Fruit fly (Drosophila melanogaster) whole organism, embryonic: ENCODE measurements around the gene Col4a1.

Source experiments
- Atf-2 ChIP-seq: fragments of 200-800 bp; sonication (Bioruptor generic); optimal IDR thresholded peaks from 2 replicates; lab custom pipeline; 2016; ENCODE audit warnings: missing biosample characterization, missing genetic modification characterization
- Blimp-1 ChIP-seq: fragments of 200-800 bp; sonication (Bioruptor generic); optimal IDR thresholded peaks from 3 replicates; lab custom pipeline; 2018; ENCODE audit warnings: missing biosample characterization, missing genetic modification characterization, mild to moderate bottlenecking, moderate library complexity, missing genetic modification reagents
- BtbVII ChIP-seq: fragments of 200-800 bp; sonication (Bioruptor generic); optimal IDR thresholded peaks from 3 replicates; lab custom pipeline; 2017; ENCODE audit warnings: missing biosample characterization, mild to moderate bottlenecking, missing genetic modification characterization
- CG10543 ChIP-seq: fragments of 200-800 bp; sonication (Bioruptor generic); optimal IDR thresholded peaks from 3 replicates; lab custom pipeline; 2017; ENCODE audit warnings: missing biosample characterization, mild to moderate bottlenecking, missing genetic modification characterization, moderate library complexity
- CG11093 ChIP-seq: fragments of 200-800 bp; sonication (Bioruptor generic); IDR thresholded peaks from 3 replicates; pipeline ENCODE4 v1.3.6; 2022; ENCODE audit warnings: missing biosample characterization, missing genetic modification characterization
- CG11398 ChIP-seq: fragments of 200-800 bp; sonication (Bioruptor generic); optimal IDR thresholded peaks from 2 replicates; lab custom pipeline; 2016; ENCODE audit warnings: missing biosample characterization, missing genetic modification characterization
- CG12071 ChIP-seq: fragments of 200-800 bp; sonication (Bioruptor generic); optimal IDR thresholded peaks from 3 replicates; lab custom pipeline; 2018; ENCODE audit warnings: missing biosample characterization, mild to moderate bottlenecking, missing genetic modification characterization
- CG12155 ChIP-seq: fragments of 200-800 bp; sonication (Bioruptor generic); optimal IDR thresholded peaks from 3 replicates; lab custom pipeline; 2016; ENCODE audit warnings: missing biosample characterization, missing genetic modification characterization
- CG12942 ChIP-seq: fragments of 200-800 bp; sonication (Bioruptor generic); optimal IDR thresholded peaks from 3 replicates; lab custom pipeline; 2016; ENCODE audit warnings: missing biosample characterization, missing genetic modification characterization
- CG13287 ChIP-seq: fragments of 200-800 bp; sonication (Bioruptor generic); IDR thresholded peaks from 2 replicates; pipeline ENCODE4 v1.3.6; 2022; ENCODE audit warnings: missing biosample characterization, missing genetic modification characterization; ENCODE audit not compliant: partially characterized antibody
- CG14710 ChIP-seq: fragments of 200-800 bp; sonication (Bioruptor generic); optimal IDR thresholded peaks from 3 replicates; lab custom pipeline; 2019; ENCODE audit warnings: missing biosample characterization, mild to moderate bottlenecking, missing genetic modification characterization, moderate library complexity
- CG18476 ChIP-seq: fragments of 200-800 bp; sonication (Bioruptor generic); optimal IDR thresholded peaks from 2 replicates; lab custom pipeline; 2016; ENCODE audit warnings: missing biosample characterization, mild to moderate bottlenecking, missing genetic modification characterization
- CG31224 ChIP-seq: fragments of 200-800 bp; sonication (Bioruptor generic); IDR thresholded peaks from 2 replicates; pipeline ENCODE4 v1.3.6; 2022; ENCODE audit warnings: missing biosample characterization, missing genetic modification characterization
- CG3407 ChIP-seq: fragments of 200-800 bp; sonication (Bioruptor generic); optimal IDR thresholded peaks from 2 replicates; lab custom pipeline; 2018; ENCODE audit warnings: missing biosample characterization, mild to moderate bottlenecking, missing genetic modification characterization
- CG34376 ChIP-seq: fragments of 200-800 bp; sonication (Bioruptor generic); optimal IDR thresholded peaks from 2 replicates; lab custom pipeline; 2018; ENCODE audit warnings: missing biosample characterization, mild to moderate bottlenecking, missing genetic modification characterization
- CG3847 ChIP-seq: fragments of 200-800 bp; sonication (Bioruptor generic); IDR thresholded peaks from 2 replicates; pipeline ENCODE4 v1.3.6; 2022; ENCODE audit warnings: missing biosample characterization, missing genetic modification characterization
- CG4424 ChIP-seq: fragments of 200-800 bp; sonication (Bioruptor generic); optimal IDR thresholded peaks from 3 replicates; lab custom pipeline; 2016; ENCODE audit warnings: missing biosample characterization, missing genetic modification characterization
- CG4854 ChIP-seq: fragments of 200-800 bp; sonication (Bioruptor generic); optimal IDR thresholded peaks from 2 replicates; lab custom pipeline; 2016; ENCODE audit warnings: missing biosample characterization, missing genetic modification characterization, inconsistent platforms
- CG6791 ChIP-seq: fragments of 200-800 bp; sonication (Bioruptor generic); IDR thresholded peaks from 3 replicates; pipeline ENCODE4 v1.3.6; 2022; ENCODE audit warnings: missing biosample characterization, missing genetic modification characterization; ENCODE audit not compliant: partially characterized antibody
- CG7928 ChIP-seq: fragments of 200-800 bp; sonication (Bioruptor generic); optimal IDR thresholded peaks from 2 replicates; lab custom pipeline; 2017; ENCODE audit warnings: missing biosample characterization, mild to moderate bottlenecking, missing genetic modification characterization
- CG8290 ChIP-seq, 3 experiments: fragments of 200-800 bp; sonication (Bioruptor generic); optimal IDR thresholded peaks; 2 replicates each; lab custom pipeline; 2016 to 2019; ENCODE audit warnings: missing biosample characterization in 3 of 3, missing genetic modification characterization in 3 of 3, mild to moderate bottlenecking in 2 of 3, moderate library complexity in 1 of 3
- CTCF ChIP-seq: fragments of 200-800 bp; sonication (Bioruptor generic); optimal IDR thresholded peaks from 2 replicates; lab custom pipeline; 2017; ENCODE audit warnings: missing biosample characterization, mild to moderate bottlenecking, missing genetic modification characterization, moderate library complexity
- Dip2 ChIP-seq: fragments of 200-800 bp; sonication (Bioruptor generic); IDR thresholded peaks from 2 replicates; pipeline ENCODE4 v1.3.6; 2022; ENCODE audit warnings: missing biosample characterization, missing genetic modification characterization
- Dref ChIP-seq: fragments of 200-800 bp; sonication (Bioruptor generic); IDR thresholded peaks from 2 replicates; pipeline ENCODE4 v1.3.6; 2022; ENCODE audit warnings: missing biosample characterization, missing genetic modification characterization
- Fer3 ChIP-seq: fragments of 200-800 bp; sonication (Bioruptor generic); optimal IDR thresholded peaks from 2 replicates; lab custom pipeline; 2018; ENCODE audit warnings: missing biosample characterization, mild to moderate bottlenecking, missing genetic modification characterization, moderate library complexity
- GATAe ChIP-seq: fragments of 200-800 bp; sonication (Bioruptor generic); conservative IDR thresholded peaks from 2 replicates; pipeline ENCODE4 v1.3.6; 2022; ENCODE audit warnings: missing biosample characterization, missing genetic modification characterization
- Hand ChIP-seq: fragments of 200-800 bp; sonication (Bioruptor generic); optimal IDR thresholded peaks from 2 replicates; lab custom pipeline; 2017; ENCODE audit warnings: mild to moderate bottlenecking, missing biosample characterization, missing genetic modification reagents, missing genetic modification characterization
- Myb ChIP-seq: fragments of 200-800 bp; sonication (Bioruptor generic); optimal IDR thresholded peaks from 2 replicates; lab custom pipeline; 2016; ENCODE audit warnings: missing biosample characterization, missing genetic modification characterization
- NC2β ChIP-seq: fragments of 200-800 bp; sonication (Bioruptor generic); optimal IDR thresholded peaks from 2 replicates; lab custom pipeline; 2016; ENCODE audit warnings: missing biosample characterization, missing genetic modification characterization
- Nf-YB ChIP-seq: fragments of 200-800 bp; sonication (Bioruptor generic); optimal IDR thresholded peaks from 3 replicates; lab custom pipeline; 2019; ENCODE audit warnings: missing biosample characterization, mild to moderate bottlenecking, missing genetic modification characterization, moderate library complexity
- Poxn ChIP-seq: fragments of 200-800 bp; sonication (Bioruptor generic); IDR thresholded peaks from 2 replicates; pipeline ENCODE4 v1.3.6; 2022; ENCODE audit warnings: missing biosample characterization, missing genetic modification characterization
- Ssrp ChIP-seq: fragments of 200-800 bp; sonication (Bioruptor generic); optimal IDR thresholded peaks from 2 replicates; lab custom pipeline; 2018; ENCODE audit warnings: missing biosample characterization, mild to moderate bottlenecking, missing genetic modification characterization, moderate library complexity
- fd64A ChIP-seq: fragments of 200-800 bp; sonication (Bioruptor generic); optimal IDR thresholded peaks from 3 replicates; lab custom pipeline; 2018; ENCODE audit warnings: missing biosample characterization, mild to moderate bottlenecking, missing genetic modification characterization
- grau ChIP-seq: fragments of 200-800 bp; optimal IDR thresholded peaks from 3 replicates; lab custom pipeline; 2019; ENCODE audit warnings: missing biosample characterization, mild to moderate bottlenecking, missing genetic modification characterization, moderate library complexity
- gsb ChIP-seq: fragments of 200-800 bp; sonication (Bioruptor generic); IDR thresholded peaks from 2 replicates; pipeline ENCODE4 v1.3.6; 2022; ENCODE audit warnings: missing biosample characterization, missing genetic modification characterization
- ham ChIP-seq: fragments of 200-800 bp; sonication (Bioruptor generic); IDR thresholded peaks from 2 replicates; pipeline ENCODE4 v1.3.6; 2022; ENCODE audit warnings: missing biosample characterization, missing genetic modification characterization
- her ChIP-seq: fragments of 200-800 bp; sonication (Bioruptor generic); optimal IDR thresholded peaks from 2 replicates; lab custom pipeline; 2016; ENCODE audit warnings: missing biosample characterization, missing genetic modification characterization
- inv ChIP-seq: fragments of 200-800 bp; sonication (Bioruptor generic); IDR thresholded peaks from 2 replicates; pipeline ENCODE4 v1.3.6; 2022; ENCODE audit warnings: missing biosample characterization, missing genetic modification characterization; ENCODE audit not compliant: partially characterized antibody
- kah ChIP-seq: fragments of 200-800 bp; sonication (Bioruptor generic); optimal IDR thresholded peaks from 2 replicates; lab custom pipeline; 2018; ENCODE audit warnings: missing biosample characterization, mild to moderate bottlenecking, missing genetic modification characterization
- kni ChIP-seq: fragments of 200-800 bp; sonication (Bioruptor generic); optimal IDR thresholded peaks from 3 replicates; lab custom pipeline; 2017; ENCODE audit warnings: mild to moderate bottlenecking, missing biosample characterization, missing genetic modification reagents, missing genetic modification characterization
- peb ChIP-seq: fragments of 200-800 bp; sonication (Bioruptor generic); IDR thresholded peaks from 2 replicates; pipeline ENCODE4 v1.3.6; 2022; ENCODE audit warnings: missing biosample characterization, missing genetic modification characterization
- prd ChIP-seq, 3 experiments: fragments of >200 bp in 2 of 3; fragments of 200-800 bp in 1 of 3; sonication (Bioruptor generic) in 1 of 3; optimal IDR thresholded peaks in 2 of 3; IDR thresholded peaks in 1 of 3; 2 replicates in 2 of 3; 3 replicates in 1 of 3; pipeline versions ENCODE4 v1.3.6 to Lab custom; 2017 to 2022; ENCODE audit warnings: missing biosample characterization in 1 of 3, missing genetic modification characterization in 1 of 3
- sug ChIP-seq: fragments of 200-800 bp; optimal IDR thresholded peaks from 2 replicates; lab custom pipeline; 2019; ENCODE audit warnings: missing biosample characterization, mild to moderate bottlenecking, missing genetic modification characterization, moderate library complexity
- tin ChIP-seq: fragments of 200-800 bp; sonication (Bioruptor generic); optimal IDR thresholded peaks from 3 replicates; lab custom pipeline; 2016; ENCODE audit warnings: missing biosample characterization, missing genetic modification characterization
- unpg ChIP-seq: fragments of 200-800 bp; sonication (Bioruptor generic); optimal IDR thresholded peaks from 3 replicates; lab custom pipeline; 2018; ENCODE audit warnings: missing biosample characterization, mild to moderate bottlenecking, missing genetic modification characterization, moderate library complexity

Col4a1 gene

DNA sequence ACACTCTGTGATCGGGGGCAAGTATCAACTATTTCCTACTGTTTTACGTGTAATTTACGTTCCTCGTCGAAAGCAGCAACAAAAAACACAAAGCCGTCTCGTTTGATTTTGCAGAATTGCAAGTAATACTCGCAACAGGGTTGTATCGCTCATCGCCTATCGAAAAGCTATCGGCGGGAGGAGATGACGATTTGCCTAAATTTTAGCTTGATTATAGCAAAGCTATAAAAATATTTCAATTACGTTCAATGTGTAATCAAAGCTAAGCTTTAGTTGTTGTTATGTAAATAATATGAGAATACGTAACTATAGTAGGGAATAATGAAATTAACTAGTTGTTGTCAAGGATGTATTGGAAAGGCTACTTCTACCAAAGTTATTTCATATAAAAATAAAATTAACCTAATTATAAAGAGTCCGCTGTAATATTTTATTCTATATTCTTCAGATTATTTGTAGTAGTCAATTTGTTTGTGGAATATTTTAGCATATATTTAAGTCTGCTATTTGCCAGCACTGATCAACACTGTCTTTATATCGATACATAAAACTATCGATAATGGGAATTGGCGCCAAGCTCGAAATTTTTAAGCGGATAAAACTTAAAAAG is 30.3 kb downstream of the Col4a1 start, which contains the start of gene Rpn11 (continued):
- peak; percentile 19 for TF ChIP-seq CG4854 (GFP tag; lab: Kevin White, UChicago)
- peak; percentile 87 for TF ChIP-seq CG14710 (tag; lab: Kevin White, UChicago)
- TF ChIP-seq BtbVII (GFP tag; lab: Kevin White, UChicago): peak; percentile 24
- TF ChIP-seq Hand (GFP tag; lab: Kevin White, UChicago): peak; percentile 33
- no peak for TF ChIP-seq GATAe (GFP tag; lab: Robert Waterston, UW)
- no peak for TF ChIP-seq fd64A (GFP tag; lab: Kevin White, UChicago)
- no peak for TF ChIP-seq CG7928
- peak; percentile 37 for TF ChIP-seq CG18476
- peak; percentile 56 for TF ChIP-seq tin
- TF ChIP-seq kni: no peak
- TF ChIP-seq Dip2: no peak
- peak; percentile 58 for TF ChIP-seq CG3847

DNA sequence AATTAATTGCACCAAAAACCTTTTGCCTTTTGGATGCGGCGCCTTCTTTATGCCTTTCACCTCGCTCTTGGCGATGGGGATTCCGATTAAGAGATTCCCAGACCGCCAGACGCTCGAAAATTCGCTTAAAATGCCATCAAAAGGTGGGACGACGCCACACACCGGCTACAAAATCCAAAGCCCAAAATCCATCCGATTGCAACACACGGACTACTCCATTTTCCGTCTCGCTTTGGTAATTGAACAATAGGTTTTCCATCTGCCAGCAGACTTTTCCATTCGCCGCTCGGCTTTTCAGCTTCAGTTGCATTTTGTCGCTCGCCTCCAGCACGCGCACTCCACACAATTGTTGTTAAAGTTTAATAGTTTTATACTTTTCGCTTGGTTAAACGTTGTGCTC is 31.1 kb downstream of the Col4a1 start, which contains the start of gene qtc:
Gene qtc, plus strand, starts transcription at position 301 of the 400 bp plus-strand sequence.
- TF ChIP-seq CG6791 (GFP tag; lab: Robert Waterston, UW): peak; percentile 27; the same call in 1 of the 3 replicates
- no peak for TF ChIP-seq CG3407 (GFP tag; lab: Kevin White, UChicago)

DNA sequence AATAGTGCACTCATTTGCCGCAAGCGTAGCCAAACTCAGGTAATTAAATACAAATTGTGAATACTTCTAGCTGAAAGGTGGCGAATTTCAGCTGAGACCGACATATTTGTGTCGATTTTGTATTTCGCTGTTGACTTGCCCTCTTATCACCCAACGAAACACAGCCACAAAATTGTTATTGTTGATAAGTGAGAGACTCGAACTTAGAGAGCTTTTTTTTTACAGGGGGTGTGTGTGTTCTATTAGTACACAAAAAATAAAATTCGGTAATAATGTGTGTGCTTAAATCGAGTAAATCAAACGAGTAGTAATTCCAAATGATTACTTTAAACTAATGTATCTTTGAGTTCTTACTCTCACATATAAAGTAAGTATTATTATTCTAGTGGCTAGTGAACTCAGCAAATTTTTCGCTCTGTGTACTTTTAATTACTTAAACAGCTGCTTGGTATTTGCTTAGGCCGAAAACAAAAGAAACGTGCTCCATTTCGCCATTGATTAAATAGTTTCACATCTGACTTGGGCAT is 31.6 kb downstream of the Col4a1 start:
- TF ChIP-seq peb (GFP tag; lab: Robert Waterston, UW): 0 out of 2 replicates have a peak, but pooled peaks have one; percentile 16
- peak; percentile 73 for TF ChIP-seq CG10543 (GFP tag; lab: Kevin White, UChicago)
- TF ChIP-seq kah (GFP tag; lab: Kevin White, UChicago): no peak
- TF ChIP-seq prd (optimal IDR thresholded peaks at IDR 0.05; lab: Kevin White, UChicago): no peak
- peak; percentile 54; the same call in 2 of the 3 replicates for TF ChIP-seq prd (GFP tag; IDR thresholded peaks at IDR 0.05; lab: Robert Waterston, UW)
- TF ChIP-seq Nf-YB: peak; percentile 42
- peak; percentile 50 for TF ChIP-seq her
- peak; percentile 77 for TF ChIP-seq CG34376 (GFP tag; lab: Kevin White, UChicago)
- peak; percentile 28 for TF ChIP-seq NC2β
- TF ChIP-seq Fer3 (tag; lab: Kevin White, UChicago): peak; percentile 67
- peak; percentile 32 for TF ChIP-seq CG4424 (GFP tag; lab: Kevin White, UChicago)
- peak; percentile 42 for TF ChIP-seq CG12155 (GFP tag; lab: Kevin White, UChicago)
- peak; percentile 33 for TF ChIP-seq CG12942 (GFP tag; lab: Kevin White, UChicago)
- TF ChIP-seq inv (GFP tag; lab: Robert Waterston, UW): no peak
- TF ChIP-seq CTCF (GFP tag; lab: Kevin White, UChicago): no peak
- TF ChIP-seq CG11398 (GFP tag; lab: Kevin White, UChicago): peak; percentile 62
- TF ChIP-seq Atf-2 (GFP tag; lab: Kevin White, UChicago): peak; percentile 19
- no peak for TF ChIP-seq Dref (GFP tag; lab: Robert Waterston, UW)
- no peak for TF ChIP-seq ham
- peak; percentile 61 for TF ChIP-seq grau
- TF ChIP-seq CG8290 (GFP tag; optimal IDR thresholded peaks at IDR 0.05; lab: Kevin White, UChicago): peak; percentile 17
- peak in 1 of 2 experiments; percentile 49 for TF ChIP-seq CG8290 (tag; optimal IDR thresholded peaks at IDR 0.05; lab: Kevin White, UChicago)
- 0 out of 3 replicates have a peak, but pooled peaks have one; percentile 32 for TF ChIP-seq CG11093 (GFP tag; lab: Robert Waterston, UW)
- TF ChIP-seq unpg: peak; percentile 62
- TF ChIP-seq sug (tag; lab: Kevin White, UChicago): peak; percentile 77
- TF ChIP-seq kni: peak; percentile 0
- peak; percentile 21 for TF ChIP-seq Ssrp (tag; lab: Kevin White, UChicago)
- peak; percentile 14; the same call in 1 of the 2 replicates for TF ChIP-seq CG31224
- TF ChIP-seq gsb (GFP tag; lab: Robert Waterston, UW): peak; percentile 49
- peak; percentile 44 for TF ChIP-seq Myb (GFP tag; lab: Kevin White, UChicago)
- TF ChIP-seq CG13287 (GFP tag; lab: Robert Waterston, UW): 0 out of 2 replicates have a peak, but pooled peaks have one; percentile 7
- no peak for TF ChIP-seq Poxn (GFP tag; lab: Robert Waterston, UW)
- peak; percentile 64 for TF ChIP-seq Blimp-1 (GFP tag; lab: Kevin White, UChicago)
- peak; percentile 65 for TF ChIP-seq CG12071 (GFP tag; lab: Kevin White, UChicago)
